Worm (Caenorhabditis elegans) whole organism, L3 larva: ENCODE measurements around the gene F38H4.6.

Experiments used
- elt-2 ChIP-seq: sonication (generic microtip); optimal IDR thresholded peaks from 2 replicates; lab custom pipeline; 2016; ENCODE audit warnings: missing genetic modification reagents, mild to moderate bottlenecking, missing genetic modification characterization, missing compliant biosample characterization
- jun-1 ChIP-seq: fragments of 150-350 bp; optimal IDR thresholded peaks from 2 replicates; lab custom pipeline; 2014; ENCODE audit warnings: missing biosample characterization, missing genetic modification reagents, missing genetic modification characterization
- lin-15B ChIP-seq: fragments of 150-350 bp; optimal IDR thresholded peaks from 2 replicates; lab custom pipeline; 2014; ENCODE audit warnings: missing biosample characterization, missing genetic modification characterization
- ztf-4 ChIP-seq: fragments of 150-350 bp; optimal IDR thresholded peaks from 2 replicates; lab custom pipeline; 2014; ENCODE audit warnings: missing biosample characterization, missing genetic modification characterization

- TF ChIP-seq lin-15B (tag; lab: Kevin White, UChicago) (no peak), ztf-4 (tag; lab: Kevin White, UChicago) (no peak), jun-1 (tag; lab: Kevin White, UChicago) (no peak), elt-2 (tag; lab: Kevin White, UChicago) (no peak)
These were observed 20.1 kb upstream of the F38H4.6 start for ce11 chrIV:11867652-11868232.
